Worm (Caenorhabditis elegans) whole organism, mixed stage, embryonic: Measurements from ENCODE around the gene tnt-3.

Experiments used
- M03D4.4 ChIP-seq: sonication (generic microtip); optimal IDR thresholded peaks from 2 replicates; lab custom pipeline; 2017; ENCODE audit warnings: mild to moderate bottlenecking, missing genetic modification characterization, missing compliant biosample characterization
- bed-3 ChIP-seq: fragments of 200-800 bp; sonication (Bioruptor generic); optimal IDR thresholded peaks from 3 replicates; lab custom pipeline; 2018; ENCODE audit warnings: mild to moderate bottlenecking, missing genetic modification characterization, moderate library complexity, missing compliant biosample characterization
- blmp-1 ChIP-seq: fragments of 150-350 bp; optimal IDR thresholded peaks from 2 replicates; lab custom pipeline; 2014; ENCODE audit warnings: missing biosample characterization, missing genetic modification characterization
- ceh-39 ChIP-seq: fragments of 150-350 bp; optimal IDR thresholded peaks from 2 replicates; lab custom pipeline; 2014; ENCODE audit warnings: missing biosample characterization, missing genetic modification characterization
- ceh-43 ChIP-seq: fragments of 200-800 bp; sonication (Bioruptor generic); optimal IDR thresholded peaks from 2 replicates; lab custom pipeline; 2018; ENCODE audit warnings: mild to moderate bottlenecking, missing genetic modification characterization, moderate library complexity, missing compliant biosample characterization
- ceh-83 ChIP-seq: fragments of 200-800 bp; sonication (Bioruptor generic); optimal IDR thresholded peaks from 2 replicates; lab custom pipeline; 2018; ENCODE audit warnings: mild to moderate bottlenecking, missing genetic modification characterization, missing compliant biosample characterization
- ces-1 ChIP-seq: fragments of 150-350 bp; optimal IDR thresholded peaks from 2 replicates; lab custom pipeline; 2014; ENCODE audit warnings: missing biosample characterization, missing genetic modification reagents, missing genetic modification characterization
- cnd-1 ChIP-seq: fragments of 200-800 bp; sonication (Bioruptor generic); optimal IDR thresholded peaks from 2 replicates; lab custom pipeline; 2018; ENCODE audit warnings: mild to moderate bottlenecking, missing genetic modification characterization, missing compliant biosample characterization
- drap-1 ChIP-seq: fragments of 200-800 bp; sonication (Bioruptor generic); optimal IDR thresholded peaks from 3 replicates; lab custom pipeline; 2018; ENCODE audit warnings: mild to moderate bottlenecking, missing genetic modification characterization, missing compliant biosample characterization
- elt-1 ChIP-seq: sonication (generic microtip); optimal IDR thresholded peaks from 2 replicates; lab custom pipeline; 2017; ENCODE audit warnings: missing genetic modification characterization, mild to moderate bottlenecking, missing compliant biosample characterization, antibody characterized with exemption, moderate library complexity, borderline replicate concordance; ENCODE audit not compliant: insufficient read depth
- elt-3 ChIP-seq: fragments of 150-350 bp; optimal IDR thresholded peaks from 2 replicates; lab custom pipeline; 2014; ENCODE audit warnings: missing biosample characterization, missing genetic modification characterization
- flh-1 ChIP-seq: fragments of 200-800 bp; sonication (Bioruptor generic); optimal IDR thresholded peaks from 2 replicates; lab custom pipeline; 2018; ENCODE audit warnings: mild to moderate bottlenecking, missing genetic modification characterization, moderate library complexity, missing compliant biosample characterization
- ham-2 ChIP-seq: fragments of 200-800 bp; sonication (Bioruptor generic); optimal IDR thresholded peaks from 2 replicates; lab custom pipeline; 2018; ENCODE audit warnings: mild to moderate bottlenecking, missing genetic modification characterization, missing compliant biosample characterization
- hlh-1 ChIP-seq: fragments of 150-350 bp; optimal IDR thresholded peaks from 2 replicates; lab custom pipeline; 2014; ENCODE audit warnings: missing biosample characterization, missing genetic modification reagents, missing genetic modification characterization
- lin-13 ChIP-seq: fragments of 150-350 bp; optimal IDR thresholded peaks from 2 replicates; lab custom pipeline; 2014; ENCODE audit warnings: missing biosample characterization, missing genetic modification characterization
- lin-32 ChIP-seq: fragments of 200-800 bp; sonication (Bioruptor generic); optimal IDR thresholded peaks from 2 replicates; lab custom pipeline; 2018; ENCODE audit warnings: mild to moderate bottlenecking, missing genetic modification characterization, missing compliant biosample characterization
- lsy-2 ChIP-seq: fragments of 150-350 bp; optimal IDR thresholded peaks from 2 replicates; lab custom pipeline; 2014; ENCODE audit warnings: missing biosample characterization, missing genetic modification characterization
- mab-5 ChIP-seq: fragments of 150-350 bp; optimal IDR thresholded peaks from 2 replicates; lab custom pipeline; 2014; ENCODE audit warnings: missing biosample characterization, missing genetic modification characterization
- mep-1 ChIP-seq: fragments of 150-350 bp; optimal IDR thresholded peaks from 2 replicates; lab custom pipeline; 2017; ENCODE audit warnings: missing biosample characterization, missing genetic modification reagents, missing genetic modification characterization, inconsistent platforms
- mls-2 ChIP-seq: sonication (generic microtip); optimal IDR thresholded peaks from 2 replicates; lab custom pipeline; 2016; ENCODE audit warnings: mild to moderate bottlenecking, missing genetic modification characterization, moderate library complexity, missing compliant biosample characterization
- nhr-12 ChIP-seq: fragments of 150-350 bp; optimal IDR thresholded peaks from 2 replicates; lab custom pipeline; 2014; ENCODE audit warnings: missing biosample characterization, missing genetic modification characterization
- nhr-2 ChIP-seq: fragments of 150-350 bp; optimal IDR thresholded peaks from 2 replicates; lab custom pipeline; 2014; ENCODE audit warnings: missing biosample characterization, missing genetic modification characterization
- nhr-237 ChIP-seq: fragments of 150-350 bp; optimal IDR thresholded peaks from 2 replicates; lab custom pipeline; 2014; ENCODE audit warnings: missing biosample characterization, missing genetic modification characterization
- nhr-28 ChIP-seq: fragments of 150-350 bp; optimal IDR thresholded peaks from 2 replicates; lab custom pipeline; 2014; ENCODE audit warnings: missing biosample characterization, missing genetic modification characterization
- pha-4 ChIP-seq: fragments of 150-350 bp; optimal IDR thresholded peaks from 2 replicates; lab custom pipeline; 2018; ENCODE audit warnings: missing biosample characterization, missing genetic modification reagents, missing genetic modification characterization
- sem-2 ChIP-seq: fragments of 200-800 bp; sonication (Bioruptor generic); optimal IDR thresholded peaks from 2 replicates; lab custom pipeline; 2018; ENCODE audit warnings: mild to moderate bottlenecking, missing genetic modification characterization, missing compliant biosample characterization
- snpc-4 ChIP-seq: fragments of 150-350 bp; optimal IDR thresholded peaks from 2 replicates; lab custom pipeline; 2014; ENCODE audit warnings: missing biosample characterization, missing genetic modification characterization
- sptf-1 ChIP-seq: sonication (generic microtip); optimal IDR thresholded peaks from 2 replicates; lab custom pipeline; 2017; ENCODE audit warnings: mild to moderate bottlenecking, missing genetic modification characterization, moderate library complexity, missing compliant biosample characterization
- unc-120 ChIP-seq: sonication (generic microtip); optimal IDR thresholded peaks from 2 replicates; lab custom pipeline; 2017; ENCODE audit warnings: missing genetic modification characterization, missing compliant biosample characterization; ENCODE audit not compliant: poor library complexity, severe bottlenecking
- unc-62 ChIP-seq: fragments of 150-350 bp; optimal IDR thresholded peaks from 2 replicates; lab custom pipeline; 2014; ENCODE audit warnings: missing biosample characterization, missing genetic modification reagents, missing genetic modification characterization
- zip-8 ChIP-seq: fragments of 150-350 bp; optimal IDR thresholded peaks from 2 replicates; lab custom pipeline; 2014; ENCODE audit warnings: missing biosample characterization, missing genetic modification characterization
- ztf-11 ChIP-seq: fragments of 150-350 bp; optimal IDR thresholded peaks from 2 replicates; lab custom pipeline; 2014; ENCODE audit warnings: missing biosample characterization, missing genetic modification characterization

Gene tnt-3

ce11 chrX:7954328-7954727 lies 9.4 kb upstream of the tnt-3 start, which contains the start of gene dct-1:
Gene dct-1 (plus strand): TSS chrX:7954354.
- TF ChIP-seq unc-120 (tag; lab: Kevin White, UChicago), result peak; percentile 11
- no peak for TF ChIP-seq lin-32 (GFP tag; lab: Kevin White, UChicago)
- TF ChIP-seq hlh-1, result peak; percentile 84
- TF ChIP-seq, all 35 proteins: peak for 2

- TF ChIP-seq mab-5 (tag; lab: Kevin White, UChicago) (no peak), ceh-43 (GFP tag; lab: Kevin White, UChicago) (no peak), mls-2 (tag; lab: Kevin White, UChicago) (no peak), nhr-28 (tag; lab: Kevin White, UChicago) (no peak), pha-4 (tag; lab: Kevin White, UChicago) (peak; percentile 34), nhr-12 (tag; lab: Kevin White, UChicago) (no peak)
These were observed 8.8 kb upstream of the tnt-3 start for ce11 chrX:7953695-7954094.

ce11 chrX:7953063-7953337 lies 8.1 kb upstream of the tnt-3 start:
- no peak for TF ChIP-seq ces-1 (GFP tag; lab: Kevin White, UChicago)
- no peak for TF ChIP-seq ham-2 (GFP tag; lab: Kevin White, UChicago)
- no peak for TF ChIP-seq lsy-2
- no peak for TF ChIP-seq drap-1 (GFP tag; lab: Kevin White, UChicago)
- no peak for TF ChIP-seq lin-13 (tag; lab: Kevin White, UChicago)
- TF ChIP-seq unc-62 (GFP tag; lab: Kevin White, UChicago), result no peak
- no peak for TF ChIP-seq unc-120 (tag; lab: Kevin White, UChicago)
- no peak for TF ChIP-seq cnd-1
- no peak for TF ChIP-seq mab-5 (tag; lab: Kevin White, UChicago)
- no peak for TF ChIP-seq mls-2 (tag; lab: Kevin White, UChicago)
- TF ChIP-seq hlh-1, result no peak
- TF ChIP-seq mep-1 (tag; lab: Kevin White, UChicago), result no peak

ce11 chrX:7952226-7953062 lies 7.5 kb upstream of the tnt-3 start:
- TF ChIP-seq lin-32 (GFP tag; lab: Kevin White, UChicago), result no peak
- no peak for TF ChIP-seq unc-62 (GFP tag; lab: Kevin White, UChicago)
- TF ChIP-seq nhr-237, result no peak
- TF ChIP-seq sem-2, result no peak
- TF ChIP-seq snpc-4 (tag; lab: Kevin White, UChicago), result no peak
- no peak for TF ChIP-seq nhr-2 (tag; lab: Kevin White, UChicago)
- TF ChIP-seq M03D4.4 (tag; lab: Kevin White, UChicago), result no peak
- TF ChIP-seq elt-1, result no peak
- no peak for TF ChIP-seq unc-120 (tag; lab: Kevin White, UChicago)
- no peak for TF ChIP-seq sptf-1 (tag; lab: Kevin White, UChicago)
- no peak for TF ChIP-seq elt-3 (tag; lab: Kevin White, UChicago)
- TF ChIP-seq lin-13 (tag; lab: Kevin White, UChicago), result no peak
- no peak for TF ChIP-seq blmp-1
- TF ChIP-seq, all 35 proteins: peak for 0

- TF ChIP-seq mab-5 (tag; lab: Kevin White, UChicago) (no peak), lin-13 (tag; lab: Kevin White, UChicago) (peak; percentile 51), unc-62 (GFP tag; lab: Kevin White, UChicago) (peak; percentile 79), mls-2 (tag; lab: Kevin White, UChicago) (peak; percentile 91), ceh-39 (tag; lab: Kevin White, UChicago) (peak; percentile 55), M03D4.4 (tag; lab: Kevin White, UChicago) (peak; percentile 54), elt-1 (peak; percentile 26), nhr-2 (tag; lab: Kevin White, UChicago) (peak; percentile 76), mep-1 (tag; lab: Kevin White, UChicago) (peak; percentile 52), flh-1 (GFP tag; lab: Kevin White, UChicago) (peak; percentile 23), hlh-1 (peak; percentile 64), ces-1 (GFP tag; lab: Kevin White, UChicago) (peak; percentile 79), ceh-83 (GFP tag; lab: Kevin White, UChicago) (no peak), unc-120 (tag; lab: Kevin White, UChicago) (peak; percentile 55), pha-4 (tag; lab: Kevin White, UChicago) (peak; percentile 28), snpc-4 (tag; lab: Kevin White, UChicago) (no peak), ztf-11 (tag; lab: Kevin White, UChicago) (peak; percentile 60), zip-8 (no peak), ceh-43 (GFP tag; lab: Kevin White, UChicago) (peak; percentile 66), drap-1 (GFP tag; lab: Kevin White, UChicago) (peak; percentile 73), nhr-12 (tag; lab: Kevin White, UChicago) (no peak), ham-2 (GFP tag; lab: Kevin White, UChicago) (peak; percentile 91), blmp-1 (no peak), sem-2 (no peak), sptf-1 (tag; lab: Kevin White, UChicago) (peak; percentile 67), cnd-1 (peak; percentile 67), bed-3 (no peak)
These were observed 6.7 kb upstream of the tnt-3 start for ce11 chrX:7951578-7951977.
